Worm (Caenorhabditis elegans) whole organism, L4 larva: ENCODE measurements around the gene tre-2.

Source experiments
- F26F4.8 ChIP-seq: fragments of 200-800 bp; sonication (Bioruptor generic); conservative IDR thresholded peaks from 2 replicates; pipeline ENCODE4 v1.3.6; 2022; ENCODE audit warnings: missing genetic modification characterization, missing compliant biosample characterization
- F44E2.7 ChIP-seq: fragments of 200-800 bp; sonication (Bioruptor generic); IDR thresholded peaks from 2 replicates; pipeline ENCODE4 v2.1.2; 2022; ENCODE audit warnings: missing genetic modification characterization, missing compliant biosample characterization
- Y48G9A.11 ChIP-seq: fragments of 200-800 bp; sonication (Bioruptor generic); IDR thresholded peaks from 2 replicates; pipeline ENCODE4 v1.3.6; 2022; ENCODE audit warnings: missing genetic modification reagents, missing genetic modification characterization, missing compliant biosample characterization
- Y5F2A.4 ChIP-seq: fragments of 200-800 bp; sonication (Bioruptor generic); optimal IDR thresholded peaks from 2 replicates; lab custom pipeline; 2018; ENCODE audit warnings: mild to moderate bottlenecking, missing genetic modification characterization, missing compliant biosample characterization
- ZK546.5 ChIP-seq, 2 experiments: sonication (generic microtip); optimal IDR thresholded peaks; 2 replicates each; lab custom pipeline; 2017; ENCODE audit warnings: missing biosample characterization in 2 of 2, missing genetic modification characterization in 2 of 2
- aly-2 ChIP-seq: sonication (generic microtip); optimal IDR thresholded peaks from 2 replicates; lab custom pipeline; 2018; ENCODE audit warnings: missing biosample characterization, missing genetic modification characterization
- ama-1 ChIP-seq: fragments of 150-350 bp; optimal IDR thresholded peaks from 2 replicates; lab custom pipeline; 2014; ENCODE audit warnings: inconsistent platforms, mixed read lengths
- attf-4 ChIP-seq: sonication (generic microtip); optimal IDR thresholded peaks from 3 replicates; lab custom pipeline; 2017; ENCODE audit warnings: missing biosample characterization, missing genetic modification characterization
- ceh-20 ChIP-seq: fragments of 200-800 bp; sonication (Bioruptor generic); IDR thresholded peaks from 2 replicates; pipeline ENCODE4 v1.3.6; 2022; ENCODE audit warnings: missing genetic modification reagents, missing genetic modification characterization, missing compliant biosample characterization
- ceh-28 ChIP-seq: fragments of 150-350 bp; optimal IDR thresholded peaks from 2 replicates; lab custom pipeline; 2014; ENCODE audit warnings: missing biosample characterization, missing genetic modification reagents, missing genetic modification characterization
- ceh-62 ChIP-seq: sonication (generic microtip); optimal IDR thresholded peaks from 2 replicates; lab custom pipeline; 2017; ENCODE audit warnings: missing biosample characterization, missing genetic modification characterization
- ces-1 ChIP-seq: fragments of 150-350 bp; sonication (generic microtip); optimal IDR thresholded peaks from 4 replicates; lab custom pipeline; 2014; ENCODE audit warnings: missing biosample characterization, missing genetic modification reagents, missing genetic modification characterization
- ctbp-1 ChIP-seq: fragments of 200-800 bp; sonication (Bioruptor generic); IDR thresholded peaks from 2 replicates; pipeline ENCODE4 v1.3.6; 2022; ENCODE audit warnings: missing genetic modification reagents, missing genetic modification characterization, missing compliant biosample characterization
- dmd-6 ChIP-seq: fragments of 200-800 bp; sonication (Bioruptor generic); IDR thresholded peaks from 2 replicates; pipeline ENCODE4 v1.3.6; 2022; ENCODE audit warnings: missing genetic modification reagents, missing genetic modification characterization, missing compliant biosample characterization
- dmd-9 ChIP-seq: fragments of 200-800 bp; sonication (Bioruptor generic); IDR thresholded peaks from 2 replicates; pipeline ENCODE4 v1.3.6; 2022; ENCODE audit warnings: missing genetic modification reagents, missing genetic modification characterization, missing compliant biosample characterization
- duxl-1 ChIP-seq: sonication (generic microtip); optimal IDR thresholded peaks from 2 replicates; lab custom pipeline; 2016; ENCODE audit warnings: mild to moderate bottlenecking, missing genetic modification characterization, moderate library complexity, missing compliant biosample characterization; ENCODE audit not compliant: poor library complexity
- egl-27 ChIP-seq: sonication (generic microtip); optimal IDR thresholded peaks from 3 replicates; lab custom pipeline; 2017; ENCODE audit warnings: missing biosample characterization, missing genetic modification reagents, missing genetic modification characterization
- egl-43 ChIP-seq: fragments of 200-800 bp; sonication (Bioruptor generic); IDR thresholded peaks from 2 replicates; pipeline ENCODE4 v1.3.6; 2022; ENCODE audit warnings: missing genetic modification reagents, missing genetic modification characterization, missing compliant biosample characterization
- gei-8 ChIP-seq: fragments of 200-800 bp; sonication (Bioruptor generic); optimal IDR thresholded peaks from 2 replicates; lab custom pipeline; 2018; ENCODE audit warnings: mild to moderate bottlenecking, missing genetic modification characterization, missing compliant biosample characterization
- hlh-11 ChIP-seq: fragments of 200-800 bp; sonication (Bioruptor generic); optimal IDR thresholded peaks from 2 replicates; lab custom pipeline; 2018; ENCODE audit warnings: mild to moderate bottlenecking, missing genetic modification characterization, missing compliant biosample characterization
- hlh-30 ChIP-seq: sonication (generic microtip); optimal IDR thresholded peaks from 2 replicates; lab custom pipeline; 2017; ENCODE audit warnings: antibody characterized with exemption, mild to moderate bottlenecking, missing genetic modification characterization, missing compliant biosample characterization; ENCODE audit not compliant: insufficient read depth
- lin-39 ChIP-seq: fragments of 150-350 bp; optimal IDR thresholded peaks from 2 replicates; lab custom pipeline; 2014; ENCODE audit warnings: missing biosample characterization, missing genetic modification reagents, missing genetic modification characterization
- lir-3 ChIP-seq: sonication (generic microtip); optimal IDR thresholded peaks from 2 replicates; lab custom pipeline; 2016; ENCODE audit warnings: mild to moderate bottlenecking, missing genetic modification characterization, missing compliant biosample characterization
- lsy-2 ChIP-seq, 2 experiments: fragments of 150-350 bp in 1 of 2; sonication (generic microtip) in 1 of 2; optimal IDR thresholded peaks; 2 replicates each; lab custom pipeline; 2014 to 2017; ENCODE audit warnings: missing biosample characterization in 2 of 2, missing genetic modification characterization in 2 of 2
- madf-9 ChIP-seq: fragments of 200-800 bp; sonication (Bioruptor generic); conservative IDR thresholded peaks from 2 replicates; pipeline ENCODE4 v1.3.6; 2022; ENCODE audit warnings: missing genetic modification reagents, missing genetic modification characterization, missing compliant biosample characterization
- mdt-29 ChIP-seq: fragments of 200-800 bp; sonication (Bioruptor generic); IDR thresholded peaks from 2 replicates; pipeline ENCODE4 v1.3.6; 2022; ENCODE audit warnings: missing genetic modification reagents, missing genetic modification characterization, missing compliant biosample characterization
- mes-2 ChIP-seq: sonication (generic microtip); optimal IDR thresholded peaks from 2 replicates; lab custom pipeline; 2016; ENCODE audit warnings: missing genotype, mild to moderate bottlenecking, missing genetic modification characterization, missing compliant biosample characterization; ENCODE audit not compliant: poor library complexity, severe bottlenecking
- mxl-3 ChIP-seq: fragments of 200-800 bp; sonication (Bioruptor generic); optimal IDR thresholded peaks from 2 replicates; lab custom pipeline; 2018; ENCODE audit warnings: mild to moderate bottlenecking, missing genetic modification characterization, missing compliant biosample characterization
- nhr-10 ChIP-seq: fragments of 150-350 bp; optimal IDR thresholded peaks from 2 replicates; lab custom pipeline; 2014; ENCODE audit warnings: missing biosample characterization, missing genetic modification characterization
- nhr-11 ChIP-seq: fragments of 150-350 bp; optimal IDR thresholded peaks from 2 replicates; lab custom pipeline; 2014; ENCODE audit warnings: missing biosample characterization, missing genetic modification characterization
- nhr-111 ChIP-seq: fragments of 200-800 bp; sonication (Bioruptor generic); optimal IDR thresholded peaks from 2 replicates; lab custom pipeline; 2018; ENCODE audit warnings: mild to moderate bottlenecking, missing genetic modification characterization, missing compliant biosample characterization
- nhr-48 ChIP-seq: sonication (generic microtip); optimal IDR thresholded peaks from 2 replicates; lab custom pipeline; 2016; ENCODE audit warnings: mild to moderate bottlenecking, missing genetic modification characterization, missing compliant biosample characterization
- nhr-6 ChIP-seq: fragments of 150-350 bp; optimal IDR thresholded peaks from 2 replicates; lab custom pipeline; 2014; ENCODE audit warnings: missing biosample characterization, missing genetic modification characterization
- nhr-76 ChIP-seq: fragments of 150-350 bp; optimal IDR thresholded peaks from 2 replicates; lab custom pipeline; 2014; ENCODE audit warnings: missing biosample characterization, missing genetic modification characterization
- pqm-1 ChIP-seq: sonication (generic microtip); optimal IDR thresholded peaks from 2 replicates; lab custom pipeline; 2017; ENCODE audit warnings: missing biosample characterization, missing genetic modification characterization
- rbr-2 ChIP-seq: sonication (generic microtip); optimal IDR thresholded peaks from 2 replicates; lab custom pipeline; 2016; ENCODE audit warnings: missing genotype, missing genetic modification characterization, missing compliant biosample characterization
- set-16 ChIP-seq: fragments of 200-800 bp; sonication (Bioruptor generic); IDR thresholded peaks from 2 replicates; pipeline ENCODE4 v1.3.6; 2022; ENCODE audit warnings: missing genetic modification reagents, missing genetic modification characterization, missing compliant biosample characterization
- snpc-1.2 ChIP-seq: fragments of 200-800 bp; sonication (Bioruptor generic); IDR thresholded peaks from 2 replicates; pipeline ENCODE4 v1.3.6; 2022; ENCODE audit warnings: missing genetic modification reagents, missing genetic modification characterization, missing compliant biosample characterization
- snpc-4 ChIP-seq: fragments of 150-350 bp; optimal IDR thresholded peaks from 2 replicates; lab custom pipeline; 2014; ENCODE audit warnings: missing biosample characterization, missing genetic modification characterization
- spr-1 ChIP-seq: sonication (generic microtip); optimal IDR thresholded peaks from 2 replicates; lab custom pipeline; 2016; ENCODE audit warnings: mild to moderate bottlenecking, missing genetic modification characterization, missing compliant biosample characterization
- spr-3 ChIP-seq: fragments of 200-800 bp; sonication (Bioruptor generic); optimal IDR thresholded peaks from 2 replicates; lab custom pipeline; 2018; ENCODE audit warnings: mild to moderate bottlenecking, missing genetic modification characterization, missing compliant biosample characterization
- unc-130 ChIP-seq: sonication (generic microtip); optimal IDR thresholded peaks from 2 replicates; lab custom pipeline; 2016; ENCODE audit warnings: missing genetic modification reagents, missing genetic modification characterization, missing compliant biosample characterization
- unc-62 ChIP-seq, 3 experiments: fragments of 150-350 bp in 1 of 3; sonication (generic microtip); optimal IDR thresholded peaks in 2 of 3; peaks in 1 of 3; 1 replicate in 1 of 3; 2 replicates in 2 of 3; lab custom pipeline; 2014 to 2017; ENCODE audit warnings: missing biosample characterization in 3 of 3, missing genetic modification characterization in 3 of 3, missing genetic modification reagents in 3 of 3, missing genotype in 1 of 3
- zfp-2 ChIP-seq: sonication (generic microtip); optimal IDR thresholded peaks from 2 replicates; lab custom pipeline; 2016; ENCODE audit warnings: mild to moderate bottlenecking, missing genetic modification characterization, missing compliant biosample characterization
- ztf-7 ChIP-seq: fragments of 150-350 bp; optimal IDR thresholded peaks from 2 replicates; lab custom pipeline; 2014; ENCODE audit warnings: missing biosample characterization, missing genetic modification characterization

The tre-2 gene

DNA sequence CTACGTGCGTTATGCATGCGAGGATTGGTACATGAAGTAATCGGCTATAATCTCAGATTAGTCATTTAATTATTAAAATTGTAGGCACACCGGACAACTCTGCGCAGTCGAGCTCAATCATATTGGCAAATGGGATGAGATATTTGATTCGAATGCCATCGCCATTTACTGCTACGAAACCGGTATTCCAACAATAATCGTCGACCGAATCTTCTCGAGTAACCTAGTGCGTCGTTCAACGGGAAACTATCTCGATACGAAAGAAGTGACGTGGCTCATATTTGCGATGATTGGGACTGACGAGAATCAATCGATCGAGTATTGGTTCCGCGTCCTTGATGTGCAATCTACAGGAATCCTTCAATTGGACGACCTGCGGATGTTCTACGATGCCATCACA is 21.4 kb upstream of the tre-2 start:
- TF ChIP-seq spr-1 (tag; lab: Kevin White, UChicago) (no peak), pqm-1 (tag; lab: Kevin White, UChicago) (no peak), hlh-11 (no peak), mes-2 (tag; lab: Kevin White, UChicago) (no peak), unc-62 (GFP tag; optimal IDR thresholded peaks at IDR 0.05 in 1 of 2; lab: Kevin White, UChicago) (peak in 1 of 2 experiments; percentile 92), unc-62 (tag; optimal IDR thresholded peaks at IDR 0.05; lab: Kevin White, UChicago) (no peak), mdt-29 (GFP tag; lab: Robert Waterston, UW) (no peak)

ce11 chrIV:6903575-6903974 is 20.3 kb upstream of the tre-2 start, which contains the start of gene T22D1.5:
TSS of gene T22D1.5 (plus strand) at chrIV:6903950.
- peak; percentile 22; the same call in 1 of the 2 replicates for TF ChIP-seq Y48G9A.11
- TF ChIP-seq ces-1 (GFP tag; lab: Kevin White, UChicago), result no peak
- TF ChIP-seq unc-130 (GFP tag; lab: Kevin White, UChicago), result peak; percentile 38
- TF ChIP-seq snpc-1.2 (GFP tag; lab: Robert Waterston, UW), result peak; percentile 85
- TF ChIP-seq attf-4 (tag; lab: Kevin White, UChicago), result no peak
- no peak for TF ChIP-seq egl-43 (GFP tag; lab: Robert Waterston, UW)

- no peak for TF ChIP-seq mdt-29 (GFP tag; lab: Robert Waterston, UW)
- no peak for TF ChIP-seq hlh-30 (tag; lab: Kevin White, UChicago)
- peak; percentile 78 for TF ChIP-seq mxl-3
- no peak for TF ChIP-seq egl-27 (tag; lab: Kevin White, UChicago)
- TF ChIP-seq F44E2.7, result no peak
- TF ChIP-seq nhr-48 (tag; lab: Kevin White, UChicago), result peak; percentile 24
- TF ChIP-seq ama-1 (lab: Kevin White, UChicago), result no peak
- no peak for TF ChIP-seq gei-8
- no peak for TF ChIP-seq madf-9
- TF ChIP-seq unc-62 (GFP tag; optimal IDR thresholded peaks at IDR 0.05 in 1 of 2; lab: Kevin White, UChicago), result no peak
- TF ChIP-seq unc-62 (tag; optimal IDR thresholded peaks at IDR 0.05; lab: Kevin White, UChicago), result no peak
- TF ChIP-seq unc-130 (GFP tag; lab: Kevin White, UChicago), result peak; percentile 86
- no peak for TF ChIP-seq zfp-2 (tag; lab: Kevin White, UChicago)
- no peak for TF ChIP-seq nhr-11 (tag; lab: Kevin White, UChicago)
- peak; percentile 39 for TF ChIP-seq ceh-28 (tag; lab: Kevin White, UChicago)
- no peak for TF ChIP-seq ceh-20 (GFP tag; lab: Robert Waterston, UW)
- no peak for TF ChIP-seq aly-2 (tag; lab: Kevin White, UChicago)
- no peak for TF ChIP-seq spr-1 (tag; lab: Kevin White, UChicago)
- no peak for TF ChIP-seq nhr-76 (tag; lab: Kevin White, UChicago)
- TF ChIP-seq dmd-6, result peak; percentile 46
- TF ChIP-seq ceh-62 (tag; lab: Kevin White, UChicago), result no peak
- TF ChIP-seq nhr-10 (tag; lab: Kevin White, UChicago), result no peak
- no peak for TF ChIP-seq set-16 (GFP tag; lab: Robert Waterston, UW)
- no peak for TF ChIP-seq nhr-111 (GFP tag; lab: Kevin White, UChicago)
- no peak for TF ChIP-seq mes-2 (tag; lab: Kevin White, UChicago)
- no peak for TF ChIP-seq lsy-2 (tag; optimal IDR thresholded peaks at IDR 0.05; lab: Kevin White, UChicago)
- TF ChIP-seq ZK546.5 (tag; optimal IDR thresholded peaks at IDR 0.05; lab: Kevin White, UChicago), result no peak
- TF ChIP-seq rbr-2 (tag; lab: Kevin White, UChicago), result no peak
- peak; percentile 44 for TF ChIP-seq nhr-6
- TF ChIP-seq Y5F2A.4 (GFP tag; lab: Kevin White, UChicago), result no peak
- no peak for TF ChIP-seq snpc-4 (tag; lab: Kevin White, UChicago)
- TF ChIP-seq snpc-1.2 (GFP tag; lab: Robert Waterston, UW), result peak; percentile 91
- no peak for TF ChIP-seq ctbp-1
- no peak for TF ChIP-seq F26F4.8 (GFP tag; lab: Robert Waterston, UW)
- TF ChIP-seq lir-3 (tag; lab: Kevin White, UChicago), result no peak
- no peak for TF ChIP-seq ztf-7 (tag; lab: Kevin White, UChicago)
- TF ChIP-seq duxl-1 (tag; lab: Kevin White, UChicago), result no peak
- TF ChIP-seq attf-4 (tag; lab: Kevin White, UChicago), result no peak
- TF ChIP-seq lin-39 (tag; lab: Kevin White, UChicago), result no peak
- TF ChIP-seq spr-3 (GFP tag; lab: Kevin White, UChicago), result no peak
- 0 out of 2 replicates have a peak, but pooled peaks have one; percentile 21 for TF ChIP-seq dmd-9 (GFP tag; lab: Robert Waterston, UW)
- no peak for TF ChIP-seq hlh-11
These were observed 4.4 kb upstream of the tre-2 start, which contains the start of the genes T05A12.3 and T05A12.4 for ce11 chrIV:6887601-6888099. TSS of gene T05A12.3 (minus strand) at chrIV:6887651. TSS of gene T05A12.4 (plus strand) at chrIV:6887948.
